Worm (Caenorhabditis elegans): ENCODE results near the gene F19G12.11.

The F19G12.11 gene

DNA sequence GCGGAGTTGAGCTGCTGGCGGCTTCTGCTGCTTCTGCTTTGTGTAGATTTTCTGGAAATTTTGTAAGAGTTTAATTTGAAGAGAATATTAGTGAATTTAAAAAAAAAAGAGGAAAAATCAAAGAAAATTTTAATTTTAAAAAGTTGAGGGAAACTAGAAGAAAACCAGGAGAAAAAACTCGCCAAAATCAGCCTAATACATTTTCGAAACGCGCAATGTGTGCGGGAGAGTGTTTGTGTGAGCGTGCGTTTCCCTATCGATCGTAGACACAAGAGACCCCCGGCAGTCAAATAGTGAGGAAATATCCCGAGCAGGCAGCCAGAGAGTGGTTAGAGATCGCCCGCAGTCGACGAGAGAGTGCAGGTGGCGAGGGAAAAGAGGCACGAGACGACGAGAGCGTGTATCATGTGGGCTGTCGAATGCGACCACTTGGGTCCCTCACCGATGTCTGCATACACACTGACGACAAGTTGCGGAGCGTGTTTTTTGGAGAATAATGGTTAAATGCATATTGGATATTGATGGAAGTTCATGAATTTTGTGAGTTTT is 20.3 kb upstream of the F19G12.11 start, which contains the start of gene zfp-3 (continued):
- peak; percentile 83 for TF ChIP-seq ceh-48 (tag; optimal IDR thresholded peaks at IDR 0.05)
- TF ChIP-seq ref-2 (tag; optimal IDR thresholded peaks at IDR 0.05), result peak; percentile 86
- TF ChIP-seq C08G9.2 (tag; optimal IDR thresholded peaks at IDR 0.05), result peak; percentile 38
- TF ChIP-seq sdc-2 (tag; optimal IDR thresholded peaks at IDR 0.05), result peak; percentile 92
- TF ChIP-seq madf-2 (tag; optimal IDR thresholded peaks at IDR 0.05), result peak; percentile 8
- peak; percentile 49 for TF ChIP-seq ama-1 (optimal IDR thresholded peaks at IDR 0.05)
- TF ChIP-seq Y22D7AL.16 (tag; optimal IDR thresholded peaks at IDR 0.05), result no peak
- TF ChIP-seq hlh-30 (tag; optimal IDR thresholded peaks at IDR 0.05; ENCODE audit: insufficient read depth), result peak; percentile 98
- no peak for TF ChIP-seq gmeb-2 (tag; optimal IDR thresholded peaks at IDR 0.05)
- TF ChIP-seq ceh-24 (tag; optimal IDR thresholded peaks at IDR 0.05), result no peak
- TF ChIP-seq elt-2 (tag; optimal IDR thresholded peaks at IDR 0.05), result peak; percentile 3
- no peak for TF ChIP-seq K09A11.1 (tag; optimal IDR thresholded peaks at IDR 0.05; ENCODE audit: insufficient read depth)
- TF ChIP-seq lin-11 (tag; optimal IDR thresholded peaks at IDR 0.05), result no peak
- TF ChIP-seq unc-42 (tag; optimal IDR thresholded peaks at IDR 0.05), result peak; percentile 76
- no peak for TF ChIP-seq unc-3 (GFP tag; conservative IDR thresholded peaks at IDR 0.05)
- no peak for TF ChIP-seq unc-3 (tag; optimal IDR thresholded peaks at IDR 0.05)
- no peak for TF ChIP-seq npax-4 (tag; optimal IDR thresholded peaks at IDR 0.05)

DNA sequence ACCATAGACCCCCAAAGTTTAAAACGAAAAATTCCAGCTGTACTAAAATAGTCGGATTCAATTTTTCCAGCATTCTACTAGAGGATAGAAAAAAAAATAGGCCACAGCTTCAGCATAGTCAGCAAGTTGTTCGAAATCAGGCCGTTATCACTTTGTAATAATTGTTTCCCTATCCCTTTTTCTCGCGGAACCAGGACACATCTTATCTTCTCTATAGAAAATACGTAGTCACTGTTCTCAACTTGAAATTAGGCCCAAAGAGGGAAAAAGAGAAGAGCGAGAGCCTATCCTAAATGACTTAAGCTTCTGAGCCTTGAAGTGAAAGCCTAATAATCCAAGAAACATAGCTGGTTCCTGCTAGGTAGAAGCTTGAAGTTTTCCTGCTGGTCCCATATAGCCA is 19.4 kb upstream of the F19G12.11 start:
- peak; percentile 2 for TF ChIP-seq ama-1 (optimal IDR thresholded peaks at IDR 0.05)
- TF ChIP-seq rnt-1 (tag; optimal IDR thresholded peaks at IDR 0.05), result no peak
- TF ChIP-seq ceh-14 (tag; optimal IDR thresholded peaks at IDR 0.05), result no peak

DNA sequence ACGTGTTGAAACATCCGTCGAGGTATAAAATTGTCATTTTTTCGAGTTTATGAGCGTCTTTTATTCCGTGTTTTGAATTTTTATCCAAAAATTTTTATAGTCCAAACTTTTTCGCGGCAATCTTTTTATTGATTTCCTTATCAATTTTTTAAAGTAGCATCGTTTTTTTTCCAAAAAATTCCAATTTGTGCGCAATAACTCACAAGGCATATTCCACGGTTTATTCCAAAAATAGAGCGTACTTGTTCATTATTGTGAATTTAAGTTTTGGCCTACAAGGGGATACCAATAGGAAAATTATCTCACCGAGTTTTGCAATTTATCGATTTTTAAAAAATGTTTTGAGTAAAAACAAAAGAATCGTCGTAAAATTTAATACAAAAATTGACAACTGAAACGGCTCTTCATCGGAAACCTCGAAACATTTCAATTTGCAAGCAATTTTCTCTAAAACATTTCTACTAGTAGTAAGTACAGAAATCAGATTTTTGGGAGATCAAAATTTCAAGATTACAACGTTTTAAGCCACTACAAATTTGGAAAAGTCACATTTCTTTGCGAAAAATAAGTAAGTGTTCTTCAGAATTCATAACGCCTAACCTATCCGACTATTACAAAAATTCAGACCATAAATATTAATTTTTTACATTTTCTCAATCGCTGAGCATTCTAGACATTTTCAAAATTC is 17.4 kb upstream of the F19G12.11 start:
- TF ChIP-seq lim-6 (tag; optimal IDR thresholded peaks at IDR 0.05) (no peak), sdc-2 (tag; optimal IDR thresholded peaks at IDR 0.05) (no peak), Y22D7AL.16 (tag; optimal IDR thresholded peaks at IDR 0.05) (peak; percentile 3)

DNA sequence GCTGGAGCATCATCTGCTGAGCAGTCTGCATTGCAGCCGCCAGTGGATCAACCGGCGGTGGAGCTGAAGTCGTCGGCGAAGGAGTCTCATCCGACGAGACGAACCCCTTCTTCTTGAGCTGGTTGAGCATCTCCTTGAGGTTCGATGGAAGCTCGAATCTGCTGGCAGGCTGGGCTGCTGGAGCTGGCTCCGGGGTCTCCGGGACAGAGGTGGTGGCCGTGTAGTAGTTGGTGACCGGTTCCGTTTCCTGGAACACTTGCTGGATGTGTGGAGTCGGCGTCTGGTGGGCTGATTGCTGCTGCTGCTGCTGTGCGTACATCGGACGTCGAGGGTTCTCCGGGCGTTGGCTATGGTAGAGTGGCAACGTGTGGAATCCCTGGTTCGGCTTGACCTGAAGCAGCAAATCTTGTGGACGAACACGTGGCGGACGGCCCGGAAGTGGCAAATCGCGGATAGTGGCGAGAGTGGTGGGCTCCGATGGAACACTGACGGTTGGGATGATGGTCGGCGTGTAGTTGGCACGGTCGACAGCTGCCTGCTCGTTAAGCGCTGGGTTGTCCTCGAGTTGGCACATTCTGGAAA is 15.4 kb upstream of the F19G12.11 start:
- no peak for TF ChIP-seq npax-4 (tag; optimal IDR thresholded peaks at IDR 0.05)
- no peak for TF ChIP-seq ceh-14 (tag; optimal IDR thresholded peaks at IDR 0.05)
- no peak for TF ChIP-seq pag-3 (tag; optimal IDR thresholded peaks at IDR 0.05; ENCODE audit: borderline replicate concordance)
- no peak for TF ChIP-seq C08G9.2 (tag; optimal IDR thresholded peaks at IDR 0.05)
- peak; percentile 41 for TF ChIP-seq elt-4 (tag; optimal IDR thresholded peaks at IDR 0.05)
- no peak for TF ChIP-seq ceh-19 (GFP tag; optimal IDR thresholded peaks at IDR 0.05)

DNA sequence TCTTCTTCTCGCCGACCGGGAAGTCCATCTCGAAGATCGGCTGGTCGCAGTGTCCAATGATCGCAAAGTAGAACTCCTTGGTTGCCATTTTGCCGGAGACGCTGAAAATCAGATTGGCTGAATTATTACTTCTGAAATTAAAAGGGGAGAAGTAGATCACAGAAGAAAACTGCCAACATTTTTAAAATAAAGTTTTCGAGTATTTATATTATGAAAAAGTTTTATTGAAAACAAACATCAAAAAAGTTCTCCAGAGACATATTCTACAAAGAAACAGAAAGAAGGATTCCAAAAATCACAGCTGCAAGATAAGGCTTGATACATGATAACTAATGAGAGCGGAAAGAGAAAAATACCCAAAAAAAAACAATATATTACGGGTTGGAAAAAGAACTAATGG is 13.8 kb upstream of the F19G12.11 start, which contains the start of gene sedl-1:
TSS of gene sedl-1 (minus strand) at position 101 of the 400 bp plus-strand sequence.
- TF ChIP-seq nfya-1 (tag; optimal IDR thresholded peaks at IDR 0.05) (no peak), fkh-6 (tag; optimal IDR thresholded peaks at IDR 0.05) (no peak), lin-11 (tag; optimal IDR thresholded peaks at IDR 0.05) (no peak), nhr-232 (tag; optimal IDR thresholded peaks at IDR 0.05) (no peak), ceh-30 (tag; optimal IDR thresholded peaks at IDR 0.05) (no peak), zip-5 (tag; optimal IDR thresholded peaks at IDR 0.05) (no peak), ceh-22 (tag; optimal IDR thresholded peaks at IDR 0.05) (no peak), pros-1 (tag; optimal IDR thresholded peaks at IDR 0.05) (no peak), eyg-1 (tag; optimal IDR thresholded peaks at IDR 0.05) (no peak), hlh-15 (tag; optimal IDR thresholded peaks at IDR 0.05) (no peak)
